Worm (Caenorhabditis elegans): Measurements from ENCODE around the gene C08G9.2.

DNA sequence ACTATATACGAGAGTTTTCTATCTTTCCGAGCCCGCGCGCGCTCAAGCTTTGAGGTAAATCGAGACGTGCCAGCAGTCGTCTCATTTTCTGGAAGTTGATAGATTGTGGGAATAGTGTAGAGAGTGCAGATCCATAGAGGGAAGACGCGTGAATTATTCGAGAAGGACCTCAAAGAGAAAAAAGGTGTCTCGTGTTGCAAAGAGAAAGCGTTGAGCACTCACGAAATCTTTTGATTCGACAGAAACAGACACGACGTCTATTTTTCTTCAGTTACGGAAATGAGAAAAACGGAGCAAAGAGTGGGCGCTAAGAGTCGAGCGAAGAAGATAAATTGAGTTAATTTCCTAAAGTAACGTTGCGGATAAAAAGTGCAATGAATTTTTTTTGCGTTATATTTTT is 48.9 kb downstream of the C08G9.2 start:
- TF ChIP-seq unc-62 (GFP tag; optimal IDR thresholded peaks at IDR 0.05), result no peak
- no peak for TF ChIP-seq F52B5.7 (tag; optimal IDR thresholded peaks at IDR 0.05)
- no peak for TF ChIP-seq ztf-26 (tag; optimal IDR thresholded peaks at IDR 0.05)
